Fruit fly (Drosophila melanogaster): ENCODE data around the gene CG4004.

DNA sequence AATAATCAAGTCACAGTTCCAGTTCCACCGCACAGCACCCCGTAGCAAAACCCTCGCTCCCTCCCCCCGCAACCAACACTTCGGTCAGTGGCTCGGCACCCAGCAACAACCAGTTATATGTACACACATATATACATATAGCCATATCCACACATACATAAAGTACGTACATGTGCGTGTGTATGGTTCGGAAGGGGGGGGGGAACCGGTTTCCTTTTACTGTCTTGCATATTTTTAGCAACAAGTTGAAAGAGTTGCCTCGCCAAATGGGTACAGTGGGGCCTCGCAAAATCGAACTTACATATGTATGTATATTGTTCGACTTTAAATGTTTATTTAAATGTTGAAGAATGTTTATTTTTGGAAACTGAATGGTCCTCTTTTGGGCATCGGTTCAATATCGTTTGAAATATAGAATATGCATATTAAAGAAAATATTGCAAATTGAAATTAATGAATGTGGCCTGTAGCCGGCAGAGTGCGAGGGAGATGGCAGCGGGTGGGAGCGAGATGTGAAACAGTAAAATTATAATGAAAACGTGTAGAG is 11.1 kb downstream of the CG4004 start:
- TF ChIP-seq Ets98B (GFP tag; IDR thresholded peaks at IDR 0.05) (peak; percentile 90), Pif1B (GFP tag; optimal IDR thresholded peaks at IDR 0.05) (peak; percentile 85), EcR (GFP tag; optimal IDR thresholded peaks at IDR 0.05) (peak; percentile 97)

Measured in whole organism, pupa.